Fruit fly (Drosophila melanogaster) whole organism, embryonic: ENCODE results near the gene Ube3a.

Experiments used
- Awh ChIP-seq: fragments of 200-800 bp; sonication (Bioruptor generic); IDR thresholded peaks from 2 replicates; pipeline ENCODE4, ENCODE4 v1.3.6; 2022; ENCODE audit warnings: missing biosample characterization, missing genetic modification characterization
- B-H2 ChIP-seq: fragments of 200-800 bp; sonication (Bioruptor generic); optimal IDR thresholded peaks from 2 replicates; lab custom pipeline; 2018; ENCODE audit warnings: missing biosample characterization, mild to moderate bottlenecking, missing genetic modification characterization
- CG11456 ChIP-seq: fragments of 200-800 bp; sonication (Bioruptor generic); IDR thresholded peaks from 3 replicates; pipeline ENCODE4 v1.3.6; 2022; ENCODE audit warnings: missing biosample characterization, missing genetic modification characterization
- CG11695 ChIP-seq: fragments of 200-800 bp; sonication (Bioruptor generic); IDR thresholded peaks from 3 replicates; pipeline ENCODE4 v1.3.6; 2022; ENCODE audit warnings: missing biosample characterization, missing genetic modification characterization
- CG12071 ChIP-seq: fragments of 200-800 bp; sonication (Bioruptor generic); optimal IDR thresholded peaks from 3 replicates; lab custom pipeline; 2018; ENCODE audit warnings: missing biosample characterization, mild to moderate bottlenecking, missing genetic modification characterization
- CG12744 ChIP-seq: fragments of 200-800 bp; sonication (Bioruptor generic); optimal IDR thresholded peaks from 2 replicates; lab custom pipeline; 2016; ENCODE audit warnings: missing biosample characterization, missing genetic modification characterization
- CG13424 ChIP-seq: fragments of 200-800 bp; sonication (Bioruptor generic); optimal IDR thresholded peaks from 2 replicates; lab custom pipeline; 2019; ENCODE audit warnings: missing biosample characterization, mild to moderate bottlenecking, missing genetic modification characterization, moderate library complexity
- CG14667 ChIP-seq: fragments of 200-800 bp; sonication (Bioruptor generic); IDR thresholded peaks from 2 replicates; pipeline ENCODE4 v1.3.6; 2022; ENCODE audit warnings: missing biosample characterization, missing genetic modification characterization
- CG18764 ChIP-seq: fragments of 200-800 bp; sonication (Bioruptor generic); optimal IDR thresholded peaks from 3 replicates; lab custom pipeline; 2016; ENCODE audit warnings: missing biosample characterization, missing genetic modification characterization
- CG3163 ChIP-seq: fragments of 200-800 bp; sonication (Bioruptor generic); optimal IDR thresholded peaks from 3 replicates; lab custom pipeline; 2016; ENCODE audit warnings: missing biosample characterization, missing genetic modification characterization
- CG32772 ChIP-seq: fragments of 200-800 bp; sonication (Bioruptor generic); IDR thresholded peaks from 2 replicates; pipeline ENCODE4 v1.3.6; 2022; ENCODE audit warnings: missing biosample characterization, missing genetic modification characterization
- CG7928 ChIP-seq: fragments of 200-800 bp; sonication (Bioruptor generic); optimal IDR thresholded peaks from 2 replicates; lab custom pipeline; 2017; ENCODE audit warnings: missing biosample characterization, mild to moderate bottlenecking, missing genetic modification characterization
- CG8388 ChIP-seq: fragments of 200-800 bp; sonication (Bioruptor generic); optimal IDR thresholded peaks from 2 replicates; lab custom pipeline; 2019; ENCODE audit warnings: missing biosample characterization, mild to moderate bottlenecking, missing genetic modification characterization, moderate library complexity
- CG9876 ChIP-seq: fragments of 200-800 bp; sonication (Bioruptor generic); optimal IDR thresholded peaks from 2 replicates; lab custom pipeline; 2016; ENCODE audit warnings: missing biosample characterization, missing genetic modification characterization
- Doc3 ChIP-seq: fragments of 200-800 bp; sonication (Bioruptor generic); IDR thresholded peaks from 3 replicates; pipeline ENCODE4 v1.3.6; 2022; ENCODE audit warnings: missing biosample characterization, missing genetic modification characterization; ENCODE audit not compliant: partially characterized antibody
- Ets97D ChIP-seq: fragments of 200-800 bp; sonication (Bioruptor generic); optimal IDR thresholded peaks from 3 replicates; lab custom pipeline; 2016; ENCODE audit warnings: missing biosample characterization, missing genetic modification characterization
- Fer1 ChIP-seq: fragments of 200-800 bp; sonication (Bioruptor generic); optimal IDR thresholded peaks from 2 replicates; lab custom pipeline; 2017; ENCODE audit warnings: missing biosample characterization, mild to moderate bottlenecking, missing genetic modification characterization
- H15 ChIP-seq: fragments of 200-800 bp; sonication (Bioruptor generic); IDR thresholded peaks from 3 replicates; pipeline ENCODE4 v1.3.6; 2022; ENCODE audit warnings: missing biosample characterization, missing genetic modification characterization
- HmgZ ChIP-seq: fragments of 200-800 bp; sonication (Bioruptor generic); optimal IDR thresholded peaks from 2 replicates; lab custom pipeline; 2018; ENCODE audit warnings: missing biosample characterization, mild to moderate bottlenecking, missing genetic modification characterization
- Hr51 ChIP-seq, 2 experiments: fragments of 200-800 bp; sonication (Bioruptor generic); optimal IDR thresholded peaks; 2 replicates in 1 of 2; 3 replicates in 1 of 2; lab custom pipeline; 2016 to 2018; ENCODE audit warnings: missing biosample characterization in 2 of 2, missing genetic modification characterization in 2 of 2, mild to moderate bottlenecking in 1 of 2, moderate library complexity in 1 of 2
- Lim3 ChIP-seq: fragments of 200-800 bp; sonication (Bioruptor generic); IDR thresholded peaks from 2 replicates; pipeline ENCODE4 v1.3.6; 2022; ENCODE audit warnings: missing biosample characterization, missing genetic modification characterization
- Nf-YA ChIP-seq: fragments of 200-800 bp; sonication (Bioruptor generic); IDR thresholded peaks from 2 replicates; pipeline ENCODE4 v1.3.6; 2022; ENCODE audit warnings: missing biosample characterization, missing genetic modification characterization
- Sin3A ChIP-seq: fragments of >200 bp; optimal IDR thresholded peaks from 2 replicates; lab custom pipeline; 2018
- Ssrp ChIP-seq: fragments of 200-800 bp; sonication (Bioruptor generic); optimal IDR thresholded peaks from 2 replicates; lab custom pipeline; 2018; ENCODE audit warnings: missing biosample characterization, mild to moderate bottlenecking, missing genetic modification characterization, moderate library complexity
- Xbp1 ChIP-seq: fragments of 200-800 bp; sonication (Bioruptor generic); optimal IDR thresholded peaks from 3 replicates; lab custom pipeline; 2016; ENCODE audit warnings: missing biosample characterization, mild to moderate bottlenecking, missing genetic modification characterization
- ash1 ChIP-seq: fragments of 200-800 bp; sonication (Bioruptor generic); optimal IDR thresholded peaks from 2 replicates; lab custom pipeline; 2018; ENCODE audit warnings: missing biosample characterization, mild to moderate bottlenecking, missing genetic modification characterization
- bbx ChIP-seq: fragments of 200-800 bp; sonication (Bioruptor generic); IDR thresholded peaks from 2 replicates; pipeline ENCODE4 v1.3.6; 2022; ENCODE audit warnings: missing biosample characterization, missing genetic modification characterization; ENCODE audit not compliant: partially characterized antibody
- ci ChIP-seq: fragments of 200-800 bp; sonication (Bioruptor generic); IDR thresholded peaks from 3 replicates; pipeline ENCODE4 v1.3.6; 2022; ENCODE audit warnings: missing biosample characterization, missing genetic modification characterization
- dan ChIP-seq: fragments of 200-800 bp; sonication (Bioruptor generic); IDR thresholded peaks from 2 replicates; pipeline ENCODE4 v1.3.6; 2022; ENCODE audit warnings: missing biosample characterization, missing genetic modification characterization
- ems ChIP-seq: fragments of 200-800 bp; sonication (Bioruptor generic); optimal IDR thresholded peaks from 3 replicates; lab custom pipeline; 2016; ENCODE audit warnings: missing biosample characterization, missing genetic modification characterization
- gce ChIP-seq: fragments of 200-800 bp; sonication (Bioruptor generic); IDR thresholded peaks from 3 replicates; pipeline ENCODE4 v1.3.6; 2022; ENCODE audit warnings: missing biosample characterization, missing genetic modification characterization
- gt ChIP-seq: fragments of 200-800 bp; sonication (Bioruptor generic); IDR thresholded peaks from 2 replicates; pipeline ENCODE4 v1.3.6; 2022; ENCODE audit warnings: missing biosample characterization, missing genetic modification characterization
- hbn ChIP-seq: fragments of 200-800 bp; sonication (Bioruptor generic); IDR thresholded peaks from 2 replicates; pipeline ENCODE4 v1.3.6; 2022; ENCODE audit warnings: missing biosample characterization, missing genetic modification characterization; ENCODE audit not compliant: partially characterized antibody
- hkb ChIP-seq, 2 experiments: fragments of 200-800 bp in 1 of 2; fragments of >200 bp in 1 of 2; sonication (Bioruptor generic) in 1 of 2; IDR thresholded peaks in 1 of 2; optimal IDR thresholded peaks in 1 of 2; 2 replicates each; pipeline versions ENCODE4 v1.3.6 to Lab custom; 2017 to 2022; ENCODE audit warnings: missing biosample characterization in 1 of 2, missing genetic modification characterization in 1 of 2
- inv ChIP-seq: fragments of 200-800 bp; sonication (Bioruptor generic); IDR thresholded peaks from 2 replicates; pipeline ENCODE4 v1.3.6; 2022; ENCODE audit warnings: missing biosample characterization, missing genetic modification characterization; ENCODE audit not compliant: partially characterized antibody
- jigr1 ChIP-seq: fragments of 200-800 bp; sonication (Bioruptor generic); IDR thresholded peaks from 3 replicates; pipeline ENCODE4 v1.3.6; 2022; ENCODE audit warnings: missing biosample characterization, missing genetic modification characterization
- lmd ChIP-seq: fragments of 200-800 bp; sonication (Bioruptor generic); IDR thresholded peaks from 2 replicates; pipeline ENCODE4 v1.3.6; 2022; ENCODE audit warnings: missing biosample characterization, missing genetic modification characterization
- nerfin-2 ChIP-seq: fragments of 200-800 bp; sonication (Bioruptor generic); IDR thresholded peaks from 2 replicates; pipeline ENCODE4 v1.3.6; 2022; ENCODE audit warnings: missing biosample characterization, missing genetic modification characterization; ENCODE audit not compliant: partially characterized antibody
- onecut ChIP-seq: fragments of 200-800 bp; sonication (Bioruptor generic); IDR thresholded peaks from 2 replicates; pipeline ENCODE4 v1.3.6; 2022; ENCODE audit warnings: missing biosample characterization, missing genetic modification characterization
- p53 ChIP-seq: fragments of 200-800 bp; sonication (Bioruptor generic); optimal IDR thresholded peaks from 2 replicates; lab custom pipeline; 2016; ENCODE audit warnings: missing biosample characterization, missing genetic modification characterization
- run ChIP-seq: fragments of 200-800 bp; sonication (Bioruptor generic); optimal IDR thresholded peaks from 3 replicates; lab custom pipeline; 2018; ENCODE audit warnings: missing biosample characterization, mild to moderate bottlenecking, missing genetic modification characterization
- schlank ChIP-seq: fragments of 200-800 bp; sonication (Bioruptor generic); optimal IDR thresholded peaks from 2 replicates; lab custom pipeline; 2018; ENCODE audit warnings: missing biosample characterization, mild to moderate bottlenecking, missing genetic modification characterization
- seq ChIP-seq: fragments of 200-800 bp; sonication (Bioruptor generic); IDR thresholded peaks from 2 replicates; pipeline ENCODE4 v1.3.6; 2022; ENCODE audit warnings: missing biosample characterization, missing genetic modification characterization
- sna ChIP-seq: fragments of 200-800 bp; sonication (Bioruptor generic); IDR thresholded peaks from 2 replicates; pipeline ENCODE4 v1.3.6; 2022; ENCODE audit warnings: missing biosample characterization, missing genetic modification characterization; ENCODE audit not compliant: partially characterized antibody
- trem ChIP-seq: fragments of 200-800 bp; optimal IDR thresholded peaks from 3 replicates; lab custom pipeline; 2019; ENCODE audit warnings: missing biosample characterization, mild to moderate bottlenecking, missing genetic modification characterization, moderate library complexity
- tup ChIP-seq: fragments of 200-800 bp; sonication (Bioruptor generic); optimal IDR thresholded peaks from 2 replicates; lab custom pipeline; 2016; ENCODE audit warnings: missing biosample characterization, mild to moderate bottlenecking, missing genetic modification characterization, moderate library complexity
- tx ChIP-seq: fragments of 200-800 bp; sonication (Bioruptor generic); optimal IDR thresholded peaks from 2 replicates; lab custom pipeline; 2016; ENCODE audit warnings: missing biosample characterization, missing genetic modification characterization
- vvl ChIP-seq: fragments of 200-800 bp; sonication (Bioruptor generic); IDR thresholded peaks from 2 replicates; pipeline ENCODE4 v1.3.6; 2022; ENCODE audit warnings: missing biosample characterization, missing genetic modification characterization
- zen ChIP-seq: fragments of 200-800 bp; sonication (Bioruptor generic); optimal IDR thresholded peaks from 3 replicates; lab custom pipeline; 2018; ENCODE audit warnings: missing biosample characterization, mild to moderate bottlenecking, missing genetic modification characterization, moderate library complexity

Gene Ube3a

DNA sequence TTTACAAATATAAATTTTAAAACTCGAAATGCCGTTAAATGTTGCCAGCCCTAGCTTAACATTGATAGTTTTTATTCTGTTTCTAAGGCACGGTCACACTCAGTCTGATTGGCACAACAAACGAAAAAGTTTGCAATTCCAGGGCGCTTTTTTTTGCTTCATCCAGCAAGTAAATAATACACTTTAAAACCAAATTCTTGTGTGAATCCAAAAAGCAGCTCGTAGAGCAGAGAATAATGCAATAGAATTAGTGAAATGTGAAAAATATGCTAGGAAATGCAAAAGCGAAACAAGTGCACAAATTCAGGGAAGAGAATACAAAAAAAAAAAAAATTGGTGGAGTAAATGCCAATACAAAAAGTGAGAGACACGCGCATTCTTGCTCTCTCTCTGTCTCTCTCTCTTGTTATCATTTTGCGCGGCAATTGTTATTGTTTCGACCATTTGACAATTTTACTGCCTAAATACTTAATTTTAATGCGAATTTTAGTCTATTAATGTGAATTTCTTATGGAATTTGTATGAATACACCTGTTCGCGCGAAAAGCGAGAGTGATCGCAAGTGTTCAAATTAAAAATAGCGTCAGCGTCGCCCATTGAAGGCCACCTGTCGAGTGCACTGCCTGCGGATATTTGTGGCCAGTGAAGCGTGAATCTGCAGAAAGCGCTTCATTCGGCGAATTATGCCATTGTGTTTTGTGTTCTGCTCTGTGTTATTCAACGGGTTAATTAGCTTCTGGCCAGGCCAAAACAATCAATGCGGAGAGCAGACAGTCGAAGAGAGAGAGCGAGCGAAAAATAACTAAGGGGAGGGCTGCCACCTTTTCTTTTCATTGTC lies 4.2 kb upstream of the Ube3a start, which contains the start of gene CG42671 (continued):
- no peak for TF ChIP-seq ash1 (GFP tag; lab: Kevin White, UChicago)
- no peak for TF ChIP-seq Ssrp
- TF ChIP-seq CG11695 (GFP tag; lab: Robert Waterston, UW), result no peak
- TF ChIP-seq B-H2 (GFP tag; lab: Kevin White, UChicago), result peak; percentile 40
- TF ChIP-seq p53 (GFP tag; lab: Kevin White, UChicago), result no peak
- peak; percentile 56 for TF ChIP-seq Ets97D
- TF ChIP-seq CG12744 (GFP tag; lab: Kevin White, UChicago), result no peak
- TF ChIP-seq hkb (optimal IDR thresholded peaks at IDR 0.05; lab: Kevin White, UChicago), result no peak
- no peak for TF ChIP-seq hkb (GFP tag; IDR thresholded peaks at IDR 0.05; lab: Robert Waterston, UW)
- no peak for TF ChIP-seq seq (GFP tag; lab: Robert Waterston, UW)
- TF ChIP-seq vvl (GFP tag; lab: Robert Waterston, UW), result 0 out of 2 replicates have a peak, but pooled peaks have one; percentile 7
- TF ChIP-seq hbn, result 0 out of 2 replicates have a peak, but pooled peaks have one; percentile 18
- no peak for TF ChIP-seq CG9876 (GFP tag; lab: Kevin White, UChicago)
- TF ChIP-seq HmgZ (tag; lab: Kevin White, UChicago), result no peak
- TF ChIP-seq ci, result no peak; the same call in 2 of the 3 replicates
- TF ChIP-seq lmd (GFP tag; lab: Robert Waterston, UW), result no peak
- no peak for TF ChIP-seq tup
- no peak for TF ChIP-seq CG3163
- TF ChIP-seq Nf-YA (GFP tag; lab: Robert Waterston, UW), result no peak
- peak; percentile 43 for TF ChIP-seq trem (tag; lab: Kevin White, UChicago)
- TF ChIP-seq Lim3 (GFP tag; lab: Robert Waterston, UW), result no peak
- TF ChIP-seq CG12071 (GFP tag; lab: Kevin White, UChicago), result no peak
- no peak for TF ChIP-seq onecut (GFP tag; lab: Robert Waterston, UW)
- TF ChIP-seq gt (GFP tag; lab: Robert Waterston, UW), result no peak
- no peak for TF ChIP-seq nerfin-2
- TF ChIP-seq jigr1, result no peak
- no peak for TF ChIP-seq Sin3A (lab: Kevin White, UChicago)
- peak; percentile 53; the same call in 1 of the 2 replicates for TF ChIP-seq CG32772 (GFP tag; lab: Robert Waterston, UW)
- no peak for TF ChIP-seq run
- no peak for TF ChIP-seq H15 (GFP tag; lab: Robert Waterston, UW)
- TF ChIP-seq ems (GFP tag; lab: Kevin White, UChicago), result no peak
- peak in 1 of 2 experiments; percentile 6 for TF ChIP-seq Hr51 (GFP tag; optimal IDR thresholded peaks at IDR 0.05; lab: Kevin White, UChicago)
- peak; percentile 25; the same call in 1 of the 2 replicates for TF ChIP-seq sna (GFP tag; lab: Robert Waterston, UW)
- no peak for TF ChIP-seq inv
- no peak for TF ChIP-seq tx
- no peak for TF ChIP-seq bbx
- no peak for TF ChIP-seq zen
- TF ChIP-seq CG18764 (GFP tag; lab: Kevin White, UChicago), result no peak
- TF ChIP-seq CG14667 (GFP tag; lab: Robert Waterston, UW), result no peak
- no peak for TF ChIP-seq Awh (GFP tag; lab: Robert Waterston, UW)
- no peak for TF ChIP-seq CG8388 (GFP tag; lab: Kevin White, UChicago)
- TF ChIP-seq gce (GFP tag; lab: Robert Waterston, UW), result no peak
- TF ChIP-seq Doc3 (GFP tag; lab: Robert Waterston, UW), result no peak
- TF ChIP-seq CG11456 (GFP tag; lab: Robert Waterston, UW), result no peak
- no peak for TF ChIP-seq dan (GFP tag; lab: Robert Waterston, UW)
- peak; percentile 86 for TF ChIP-seq CG7928 (GFP tag; lab: Kevin White, UChicago)
- TF ChIP-seq schlank (tag; lab: Kevin White, UChicago), result no peak
- TF ChIP-seq Xbp1 (GFP tag; lab: Kevin White, UChicago), result no peak
- TF ChIP-seq CG13424 (tag; lab: Kevin White, UChicago), result peak; percentile 3
- TF ChIP-seq Fer1 (GFP tag; lab: Kevin White, UChicago), result no peak
